Fruit fly (Drosophila melanogaster): Measurements from ENCODE around the gene CG17202.

- no peak for TF ChIP-seq insv (optimal IDR thresholded peaks at IDR 0.05)
- TF ChIP-seq Myc (optimal IDR thresholded peaks at IDR 0.05), result no peak
- TF ChIP-seq Sin3A (optimal IDR thresholded peaks at IDR 0.05), result no peak
- no peak for TF ChIP-seq ttk (optimal IDR thresholded peaks at IDR 0.05)
Measured at dm6 chr3R:12445468-12445867, 22.9 kb downstream of the CG17202 start.
